Worm (Caenorhabditis elegans): ENCODE measurements around the gene Y37E11AR.7.

DNA sequence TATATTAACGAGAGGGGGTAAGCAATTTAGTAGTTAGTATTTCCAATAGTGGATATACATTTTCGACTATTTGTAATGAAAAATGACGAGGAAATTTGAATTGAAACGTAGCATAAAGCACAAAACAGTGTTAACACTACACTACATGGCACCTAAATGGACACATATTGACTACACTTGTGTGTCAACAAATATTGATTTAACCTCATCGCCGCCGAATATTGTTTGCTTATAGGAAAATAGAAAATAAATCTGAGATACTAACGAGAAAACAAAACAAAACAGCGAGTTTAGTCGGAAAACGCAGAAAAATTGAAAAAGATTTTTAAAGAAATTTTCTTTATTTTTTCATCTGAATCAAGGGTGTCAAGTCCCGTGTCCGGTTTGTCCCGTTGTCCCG is 34.6 kb downstream of the Y37E11AR.7 start:
- TF ChIP-seq Y48G9A.11 (GFP tag; IDR thresholded peaks at IDR 0.05) (no peak), F26F4.8 (GFP tag; conservative IDR thresholded peaks at IDR 0.05) (no peak), nhr-77 (tag; optimal IDR thresholded peaks at IDR 0.05) (no peak), set-16 (GFP tag; IDR thresholded peaks at IDR 0.05) (no peak), ztf-11 (tag; optimal IDR thresholded peaks at IDR 0.05) (no peak), ama-1 (optimal IDR thresholded peaks at IDR 0.05) (no peak), nhr-111 (GFP tag; optimal IDR thresholded peaks at IDR 0.05) (no peak), lin-13 (GFP tag; optimal IDR thresholded peaks at IDR 0.05) (no peak), lin-1 (GFP tag; IDR thresholded peaks at IDR 0.05) (no peak), aha-1 (tag) (no peak), mep-1 (tag; optimal IDR thresholded peaks at IDR 0.05) (no peak), pha-4 (GFP tag; IDR thresholded peaks at IDR 0.05) (no peak), pha-4 (tag; optimal IDR thresholded peaks at IDR 0.05) (no peak), lin-15B (tag; optimal IDR thresholded peaks at IDR 0.05) (no peak), unc-62 (GFP tag; optimal IDR thresholded peaks at IDR 0.05 in 1 of 2) (no peak), unc-62 (tag; optimal IDR thresholded peaks at IDR 0.05) (no peak)
